Fruit fly (Drosophila melanogaster) Kc167 (cell line): Measurements from ENCODE around the gene slif.

Experiments
- Myc ChIP-seq: fragments of >200 bp; optimal IDR thresholded peaks from 2 replicates; lab custom pipeline; 2017; ENCODE audit warnings: missing external identifiers
- Sin3A ChIP-seq: fragments of >200 bp; optimal IDR thresholded peaks from 2 replicates; lab custom pipeline; 2018; ENCODE audit warnings: missing external identifiers
- h ChIP-seq: fragments of >200 bp; optimal IDR thresholded peaks from 3 replicates; lab custom pipeline; 2018; ENCODE audit warnings: missing external identifiers
- insv ChIP-seq: fragments of >200 bp; optimal IDR thresholded peaks from 3 replicates; lab custom pipeline; 2018; ENCODE audit warnings: missing external identifiers
- psq ChIP-seq: fragments of >200 bp; optimal IDR thresholded peaks from 2 replicates; lab custom pipeline; 2017; ENCODE audit warnings: missing external identifiers
- ttk ChIP-seq: sonication (Bioruptor generic); optimal IDR thresholded peaks from 2 replicates; lab custom pipeline; 2017; ENCODE audit warnings: missing external identifiers

The slif gene

DNA sequence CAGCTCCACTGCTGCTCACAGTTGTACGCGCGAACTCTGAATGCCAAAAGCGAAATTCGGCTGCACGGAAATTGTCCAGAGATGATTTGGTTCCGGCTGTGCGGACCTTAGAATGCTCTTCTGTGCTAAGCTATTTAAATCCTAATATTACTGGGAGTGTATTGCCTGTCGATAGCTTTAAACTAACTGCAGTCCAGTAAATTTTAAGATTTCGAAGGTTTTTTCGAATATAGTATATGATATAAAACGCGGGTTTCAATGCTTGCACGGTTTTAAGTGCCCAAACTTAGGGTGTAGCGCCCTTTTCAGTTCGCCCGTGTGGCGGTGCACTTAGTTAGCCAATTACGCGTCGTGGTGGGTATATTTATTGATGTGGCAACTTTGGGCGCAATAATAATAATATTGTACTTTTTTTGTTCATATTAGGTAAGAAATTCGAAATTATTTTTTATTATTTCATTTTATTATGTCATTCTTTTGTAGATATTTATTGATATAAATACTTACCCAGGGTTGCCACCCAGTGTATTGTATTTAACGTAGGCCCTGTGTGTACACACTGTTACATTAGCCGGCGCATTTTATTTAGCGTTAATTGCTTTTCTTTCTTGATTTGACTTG is 2.0 kb upstream of the slif start, which contains the start of the genes Chro and Ssl1:
Gene Chro, minus strand, starts transcription at position 262 of the 621 bp plus-strand sequence.
Gene Ssl1, plus strand, starts transcription at position 367 of the 621 bp plus-strand sequence.
- TF ChIP-seq ttk (no peak), Sin3A (lab: Kevin White, UChicago) (no peak)

DNA sequence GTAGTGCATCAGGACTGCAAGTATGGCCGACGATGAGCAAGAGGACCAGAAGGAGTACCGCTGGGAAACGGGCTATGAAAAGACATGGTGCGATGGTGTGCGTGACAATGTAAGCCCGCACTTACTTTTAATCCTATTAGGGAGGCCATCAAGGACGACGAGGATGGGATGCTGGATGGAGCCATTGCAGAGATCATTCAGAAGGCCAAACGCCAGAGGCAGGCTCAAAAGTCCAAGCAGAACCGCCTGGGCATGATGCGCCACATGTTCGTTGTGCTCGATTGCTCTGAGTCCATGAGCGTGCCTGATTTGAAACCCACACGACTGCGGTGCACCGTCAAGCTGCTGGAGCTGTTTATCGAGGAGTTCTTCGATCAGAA is 1.5 kb upstream of the slif start:
- no peak for TF ChIP-seq insv (lab: Kevin White, UChicago)
- no peak for TF ChIP-seq Sin3A (lab: Kevin White, UChicago)
- no peak for TF ChIP-seq psq (lab: Kevin White, UChicago)
- no peak for TF ChIP-seq h (lab: Kevin White, UChicago)
- no peak for TF ChIP-seq Myc
- TF ChIP-seq ttk, result no peak

dm6 chr3L:22883649-22884048 is 2.8 kb downstream of the slif start:
- TF ChIP-seq h (lab: Kevin White, UChicago), result no peak

- TF ChIP-seq insv (lab: Kevin White, UChicago), result no peak
- TF ChIP-seq psq (lab: Kevin White, UChicago), result no peak
- no peak for TF ChIP-seq Sin3A (lab: Kevin White, UChicago)
- TF ChIP-seq ttk, result no peak
- no peak for TF ChIP-seq h (lab: Kevin White, UChicago)
- TF ChIP-seq Myc, result no peak
Measured at dm6 chr3L:22884481-22884880, 3.6 kb downstream of the slif start.

dm6 chr3L:22885843-22886242 is 5.0 kb downstream of the slif start:
- TF ChIP-seq Myc, result no peak
- TF ChIP-seq h (lab: Kevin White, UChicago), result no peak
- TF ChIP-seq Sin3A (lab: Kevin White, UChicago), result no peak
- no peak for TF ChIP-seq psq (lab: Kevin White, UChicago)
- TF ChIP-seq ttk, result no peak
- no peak for TF ChIP-seq insv (lab: Kevin White, UChicago)

dm6 chr3L:22886939-22887338 is 6.1 kb downstream of the slif start:
- TF ChIP-seq psq (lab: Kevin White, UChicago), result no peak
- no peak for TF ChIP-seq Sin3A (lab: Kevin White, UChicago)
- TF ChIP-seq Myc, result no peak
- TF ChIP-seq h (lab: Kevin White, UChicago), result no peak
- no peak for TF ChIP-seq insv (lab: Kevin White, UChicago)

DNA sequence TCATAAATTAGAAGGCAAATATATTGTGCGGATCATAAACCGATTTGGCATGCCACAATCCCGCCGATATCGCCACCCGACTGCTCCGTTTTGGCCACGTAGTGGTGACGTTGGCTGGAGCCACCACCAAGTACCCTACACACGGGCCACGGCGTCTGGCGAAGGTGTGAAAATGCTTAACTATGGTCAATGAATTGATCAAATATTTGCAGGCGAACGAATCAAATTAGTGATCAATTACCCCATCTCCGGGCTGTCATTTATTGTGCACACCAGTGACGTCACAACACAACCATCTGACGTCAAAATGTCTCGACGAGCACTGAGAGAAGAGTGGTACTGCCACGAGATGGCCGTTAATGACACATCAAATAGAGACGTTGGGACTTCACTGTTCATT is 6.8 kb downstream of the slif start:
- TF ChIP-seq Sin3A (lab: Kevin White, UChicago), result no peak
- no peak for TF ChIP-seq psq (lab: Kevin White, UChicago)
- TF ChIP-seq ttk, result no peak
- no peak for TF ChIP-seq Myc
- no peak for TF ChIP-seq h (lab: Kevin White, UChicago)
- no peak for TF ChIP-seq insv (lab: Kevin White, UChicago)

DNA sequence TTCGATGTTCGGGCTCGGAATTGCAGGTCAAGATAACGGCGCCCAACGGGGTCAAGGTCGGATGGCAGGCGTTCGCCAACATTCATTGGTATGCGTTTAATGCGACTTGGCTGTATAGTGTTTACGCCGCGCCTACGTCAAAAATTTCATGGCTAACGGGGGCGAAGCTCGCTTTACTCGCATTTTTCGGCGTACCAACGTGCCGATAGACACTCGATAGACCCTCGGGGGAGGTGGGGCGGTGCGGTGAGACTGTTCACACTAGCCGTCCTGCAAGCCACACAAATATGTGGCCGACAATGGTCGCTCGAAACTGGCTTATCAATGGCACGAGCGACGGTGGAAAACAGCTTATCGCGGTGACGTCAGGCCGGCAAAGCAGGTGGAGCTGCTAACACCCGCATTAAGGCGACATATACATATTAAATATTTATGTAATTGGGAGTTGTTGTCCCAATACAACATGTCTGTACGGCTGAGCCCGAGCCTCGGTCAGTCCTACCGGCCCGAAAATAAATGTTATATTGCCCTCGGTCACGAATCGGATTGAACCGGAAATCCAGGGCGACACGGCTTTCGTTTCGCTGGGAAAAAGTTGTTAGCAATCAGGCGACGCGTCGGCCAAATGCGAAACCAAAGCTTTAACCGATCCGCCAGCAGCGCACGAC is 7.9 kb downstream of the slif start:
- no peak for TF ChIP-seq ttk
- TF ChIP-seq Sin3A (lab: Kevin White, UChicago), result no peak
- no peak for TF ChIP-seq psq (lab: Kevin White, UChicago)
- TF ChIP-seq insv (lab: Kevin White, UChicago), result no peak

DNA sequence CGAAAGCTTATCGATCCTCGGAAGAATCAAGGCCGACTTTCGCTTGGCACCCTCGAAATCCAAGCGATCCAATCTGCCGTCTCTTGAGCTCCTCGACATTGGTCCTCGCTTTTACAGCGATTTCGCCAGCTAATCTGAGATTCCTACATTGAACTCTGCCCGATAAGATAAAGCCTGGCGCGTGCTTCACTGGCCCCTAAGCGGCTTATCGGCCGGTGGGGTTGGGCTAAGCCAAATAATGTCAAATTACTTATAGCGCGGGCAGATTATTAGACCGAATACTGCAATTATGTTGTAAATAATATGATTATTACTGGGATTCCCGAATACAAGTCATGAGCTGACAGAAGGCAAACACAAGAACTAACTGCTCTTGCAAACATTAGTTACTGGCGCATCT is 9.2 kb downstream of the slif start:
- no peak for TF ChIP-seq ttk
- TF ChIP-seq h (lab: Kevin White, UChicago), result no peak
- TF ChIP-seq insv (lab: Kevin White, UChicago), result no peak
- no peak for TF ChIP-seq Myc
- TF ChIP-seq psq (lab: Kevin White, UChicago), result no peak
- TF ChIP-seq Sin3A (lab: Kevin White, UChicago), result no peak

dm6 chr3L:22891009-22891408 is 10.2 kb downstream of the slif start:
- TF ChIP-seq ttk, result no peak
- TF ChIP-seq Myc, result no peak
- no peak for TF ChIP-seq Sin3A (lab: Kevin White, UChicago)

- TF ChIP-seq Myc (no peak), h (lab: Kevin White, UChicago) (no peak), psq (lab: Kevin White, UChicago) (no peak), Sin3A (lab: Kevin White, UChicago) (no peak), insv (lab: Kevin White, UChicago) (no peak), ttk (no peak)
Measured at dm6 chr3L:22894689-22895283, 13.9 kb downstream of the slif start.

DNA sequence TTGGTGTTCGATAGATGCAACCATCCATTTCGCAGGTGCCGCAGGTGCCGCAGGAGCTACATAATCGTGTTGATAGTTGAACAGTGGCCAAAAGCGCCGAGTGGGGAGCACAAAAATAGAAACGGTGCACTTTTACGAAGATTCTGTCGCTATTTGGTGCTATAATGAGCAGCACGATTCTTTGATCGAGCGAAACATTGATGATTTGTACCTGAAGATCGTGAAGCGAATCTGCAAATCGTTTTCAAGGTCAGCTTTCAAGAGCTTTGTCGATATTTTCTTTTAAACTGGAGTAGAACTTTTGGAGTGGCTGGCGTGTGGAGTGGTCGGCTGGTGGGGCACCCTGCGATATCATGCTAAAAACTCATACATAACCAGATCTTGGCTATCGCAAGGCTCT is 17.6 kb downstream of the slif start, which contains the start of gene CG11131:
Gene CG11131, plus strand, starts transcription at position 301 of the 400 bp plus-strand sequence.
- TF ChIP-seq psq (lab: Kevin White, UChicago), result no peak
- no peak for TF ChIP-seq ttk
- TF ChIP-seq Sin3A (lab: Kevin White, UChicago), result no peak
- TF ChIP-seq insv (lab: Kevin White, UChicago), result no peak

DNA sequence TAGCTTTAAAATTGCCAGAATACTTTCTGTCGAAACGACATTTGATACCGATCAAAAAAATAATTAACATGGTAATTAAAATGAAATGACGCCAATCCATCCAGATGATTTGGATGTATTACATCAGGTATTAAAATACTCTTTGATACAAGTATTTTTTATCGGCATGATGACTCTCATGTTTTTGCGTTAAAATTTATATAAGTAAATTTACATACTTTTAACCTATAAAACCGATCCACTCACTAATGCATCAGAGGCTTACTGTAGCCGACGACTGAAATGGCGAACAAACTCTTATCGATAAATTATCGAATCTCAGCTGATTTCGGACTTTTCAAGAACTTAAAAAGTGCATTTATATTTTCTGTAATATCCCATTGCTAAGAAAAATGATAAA is 20.8 kb downstream of the slif start, which contains the start of gene BoYb:
Gene BoYb, plus strand, starts transcription at position 301 of the 400 bp plus-strand sequence.
- TF ChIP-seq ttk (no peak), Myc (no peak), insv (lab: Kevin White, UChicago) (no peak), h (lab: Kevin White, UChicago) (no peak), psq (lab: Kevin White, UChicago) (no peak), Sin3A (lab: Kevin White, UChicago) (no peak)
